Worm (Caenorhabditis elegans) whole organism, L2 larva: Measurements from ENCODE around the gene mtm-5.

Experiments
- blmp-1 ChIP-seq: sonication (generic microtip); optimal IDR thresholded peaks from 2 replicates; lab custom pipeline; 2017; ENCODE audit warnings: missing genetic modification characterization, mild to moderate bottlenecking, missing compliant biosample characterization, antibody characterized with exemption, moderate library complexity; ENCODE audit not compliant: insufficient read depth
- egl-27 ChIP-seq: sonication (generic microtip); optimal IDR thresholded peaks from 3 replicates; lab custom pipeline; 2017; ENCODE audit warnings: missing biosample characterization, missing genetic modification reagents, missing genetic modification characterization
- gmeb-1 ChIP-seq: fragments of 150-350 bp; optimal IDR thresholded peaks from 2 replicates; lab custom pipeline; 2014; ENCODE audit warnings: missing biosample characterization, missing genetic modification characterization
- lin-39 ChIP-seq: fragments of 150-350 bp; optimal IDR thresholded peaks from 2 replicates; lab custom pipeline; 2014; ENCODE audit warnings: missing biosample characterization, missing genetic modification reagents, missing genetic modification characterization
- lsy-2 ChIP-seq, 2 experiments: fragments of 150-350 bp in 1 of 2; sonication (generic microtip) in 1 of 2; optimal IDR thresholded peaks; 2 replicates each; lab custom pipeline; 2014 to 2017; ENCODE audit warnings: missing biosample characterization in 2 of 2, missing genetic modification characterization in 2 of 2
- nhr-23 ChIP-seq: fragments of 150-350 bp; optimal IDR thresholded peaks from 2 replicates; lab custom pipeline; 2014; ENCODE audit warnings: missing biosample characterization, missing genetic modification reagents, missing genetic modification characterization
- nhr-237 ChIP-seq: fragments of 150-350 bp; optimal IDR thresholded peaks from 2 replicates; lab custom pipeline; 2014; ENCODE audit warnings: missing biosample characterization, missing genetic modification characterization
- nhr-6 ChIP-seq: fragments of 150-350 bp; optimal IDR thresholded peaks from 2 replicates; lab custom pipeline; 2014; ENCODE audit warnings: missing biosample characterization, missing genetic modification characterization
- peb-1 ChIP-seq: fragments of 150-350 bp; optimal IDR thresholded peaks from 2 replicates; lab custom pipeline; 2014; ENCODE audit warnings: missing biosample characterization, missing genetic modification characterization
- skn-1 ChIP-seq: sonication (generic microtip); optimal IDR thresholded peaks from 2 replicates; lab custom pipeline; 2017; ENCODE audit warnings: missing biosample characterization, missing genetic modification characterization
- unc-39 ChIP-seq: fragments of 150-350 bp; optimal IDR thresholded peaks from 2 replicates; lab custom pipeline; 2014; ENCODE audit warnings: missing biosample characterization, missing genetic modification characterization
- unc-62 ChIP-seq: fragments of 150-350 bp; optimal IDR thresholded peaks from 2 replicates; lab custom pipeline; 2014; ENCODE audit warnings: missing biosample characterization, missing genetic modification reagents, missing genetic modification characterization
- ztf-11 ChIP-seq: sonication (generic microtip); optimal IDR thresholded peaks from 2 replicates; lab custom pipeline; 2017; ENCODE audit warnings: missing biosample characterization, missing genetic modification characterization
- ztf-4 ChIP-seq: fragments of 150-350 bp; optimal IDR thresholded peaks from 2 replicates; lab custom pipeline; 2014; ENCODE audit warnings: missing biosample characterization, missing genetic modification characterization

ce11 chrX:5283531-5283930 is 40.3 kb upstream of the mtm-5 start, which contains the start of gene vps-41:
- no peak for TF ChIP-seq blmp-1 (tag; lab: Kevin White, UChicago)
- TF ChIP-seq egl-27 (tag; lab: Kevin White, UChicago) = no peak
- no peak for TF ChIP-seq peb-1
- TF ChIP-seq gmeb-1 = no peak
- TF ChIP-seq lin-39 (tag; lab: Kevin White, UChicago) = no peak
- no peak for TF ChIP-seq nhr-6 (tag; lab: Kevin White, UChicago)
- TF ChIP-seq ztf-11 (tag; lab: Kevin White, UChicago) = no peak
- no peak for TF ChIP-seq nhr-237 (tag; lab: Kevin White, UChicago)
- TF ChIP-seq unc-39 (tag; lab: Kevin White, UChicago) = no peak
- TF ChIP-seq unc-62 (GFP tag; lab: Kevin White, UChicago) = no peak
- TF ChIP-seq lsy-2 (tag; optimal IDR thresholded peaks at IDR 0.05; lab: Kevin White, UChicago) = no peak
- TF ChIP-seq nhr-23 (tag; lab: Kevin White, UChicago) = no peak
- no peak for TF ChIP-seq ztf-4 (tag; lab: Kevin White, UChicago)
- TF ChIP-seq skn-1 (tag; lab: Kevin White, UChicago) = no peak
